Worm (Caenorhabditis elegans) whole organism, L4/young adult: ENCODE data around the gene col-12.

Source experiments
- W03F9.2 ChIP-seq: fragments of 150-350 bp; optimal IDR thresholded peaks from 2 replicates; lab custom pipeline; 2014; ENCODE audit warnings: missing biosample characterization, missing genetic modification characterization
- dao-5 ChIP-seq: sonication (generic microtip); optimal IDR thresholded peaks from 2 replicates; lab custom pipeline; 2016; ENCODE audit warnings: missing genotype, missing genetic modification characterization, moderate library complexity, missing compliant biosample characterization
- him-1 ChIP-seq: sonication (generic microtip); optimal IDR thresholded peaks from 2 replicates; lab custom pipeline; 2016; ENCODE audit warnings: missing genotype, missing genetic modification reagents, missing genetic modification characterization, missing compliant biosample characterization

The col-12 gene

DNA sequence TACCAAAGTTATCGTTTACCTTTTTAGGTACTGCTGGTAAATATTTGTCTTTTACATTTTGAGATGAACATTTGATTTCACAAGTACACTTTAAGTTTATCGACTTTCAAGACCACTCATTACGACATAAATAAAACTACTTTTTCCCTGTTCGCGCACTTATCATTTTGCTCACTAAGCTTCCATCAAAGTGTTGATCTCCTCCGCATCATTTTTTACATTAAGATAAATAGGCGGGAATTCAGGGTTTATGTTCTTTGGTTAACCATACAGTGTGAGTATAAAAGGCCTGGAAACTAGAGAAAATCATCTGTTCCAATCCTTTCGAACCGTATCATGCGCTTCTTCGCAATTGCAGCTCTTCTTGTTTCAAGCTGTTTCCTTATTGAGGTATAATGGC lies 42.9 kb downstream of the col-12 start, which contains the start of gene pqn-2:
Gene pqn-2 (plus strand): TSS at position 301 of the 400 bp plus-strand sequence.
- TF ChIP-seq dao-5 (tag; lab: Kevin White, UChicago) = no peak
- TF ChIP-seq him-1 = no peak
- no peak for TF ChIP-seq W03F9.2 (tag; lab: Kevin White, UChicago)

DNA sequence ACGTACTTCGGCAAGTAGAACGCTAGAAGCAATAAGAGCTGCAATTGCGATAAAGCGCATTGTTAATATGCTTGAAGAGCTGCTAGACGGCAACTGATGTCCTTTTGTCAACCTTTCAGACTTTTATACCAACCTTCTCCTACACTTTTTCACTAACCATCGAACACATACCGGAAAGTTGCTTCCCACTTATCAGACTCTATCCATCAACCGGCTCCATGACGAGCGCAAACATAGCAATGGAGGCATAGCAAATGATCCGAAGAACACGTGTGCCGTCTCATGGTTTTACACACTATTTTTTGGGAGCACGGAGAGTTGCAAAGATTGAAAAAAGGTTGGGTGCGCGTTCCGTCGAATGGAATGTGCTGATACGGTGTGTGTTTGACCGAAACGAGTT lies 43.3 kb downstream of the col-12 start, which contains the start of gene abu-1:
Gene abu-1 (minus strand): TSS at position 101 of the 400 bp plus-strand sequence.
- TF ChIP-seq dao-5 (tag; lab: Kevin White, UChicago) (no peak), W03F9.2 (tag; lab: Kevin White, UChicago) (no peak), him-1 (no peak)

DNA sequence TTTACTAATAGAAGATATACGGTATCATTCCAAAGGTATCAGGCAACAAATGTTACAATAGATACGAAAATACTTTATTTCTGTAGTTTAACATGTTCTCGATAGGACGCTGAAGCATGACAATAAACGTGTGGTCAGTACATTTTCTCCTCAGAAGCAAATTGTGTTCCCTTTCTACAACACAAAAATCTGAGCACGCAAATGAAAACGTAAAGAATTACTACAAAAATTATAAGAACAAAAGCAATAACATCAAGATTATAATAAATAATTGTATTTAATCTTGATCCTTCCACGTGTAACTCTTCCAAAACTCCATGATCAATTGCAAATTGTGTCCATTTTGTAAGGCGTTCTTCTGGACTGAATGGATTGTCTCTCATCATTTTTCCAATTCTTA lies 45.2 kb downstream of the col-12 start:
- TF ChIP-seq dao-5 (tag; lab: Kevin White, UChicago) = no peak
- TF ChIP-seq W03F9.2 (tag; lab: Kevin White, UChicago) = no peak
- TF ChIP-seq him-1 = no peak

DNA sequence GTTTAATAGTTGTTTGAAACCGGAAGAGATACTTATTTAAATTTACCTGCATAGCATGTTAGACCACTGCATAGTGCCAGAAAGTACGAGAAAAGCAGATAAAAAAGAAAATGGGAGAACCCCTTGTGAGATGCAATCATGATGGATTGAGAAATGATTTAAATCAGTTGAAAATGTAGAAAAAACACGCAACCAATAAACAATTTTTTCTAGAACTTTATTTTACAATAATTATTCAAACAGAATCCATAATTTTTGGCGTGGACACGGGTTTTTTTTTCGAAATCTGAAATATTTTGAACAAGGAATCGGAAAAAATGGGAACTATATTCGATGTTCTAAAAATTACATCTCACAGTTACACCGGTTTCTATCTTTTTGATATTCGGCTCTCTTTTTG lies 45.7 kb downstream of the col-12 start, which contains the start of gene AC3.12:
Gene AC3.12 (minus strand): TSS at position 101 of the 400 bp plus-strand sequence.
- no peak for TF ChIP-seq him-1
- TF ChIP-seq W03F9.2 (tag; lab: Kevin White, UChicago) = no peak
- TF ChIP-seq dao-5 (tag; lab: Kevin White, UChicago) = no peak
